Worm (Caenorhabditis elegans) whole organism, mixed stage, embryonic: Measurements from ENCODE around the gene clec-233.

ENCODE experiments used
- elt-1 ChIP-seq: sonication (generic microtip); optimal IDR thresholded peaks from 2 replicates; lab custom pipeline; 2017; ENCODE audit warnings: missing genetic modification characterization, mild to moderate bottlenecking, missing compliant biosample characterization, antibody characterized with exemption, moderate library complexity, borderline replicate concordance; ENCODE audit not compliant: insufficient read depth
- lsy-2 ChIP-seq: fragments of 150-350 bp; optimal IDR thresholded peaks from 2 replicates; lab custom pipeline; 2014; ENCODE audit warnings: missing biosample characterization, missing genetic modification characterization
- nhr-2 ChIP-seq: fragments of 150-350 bp; optimal IDR thresholded peaks from 2 replicates; lab custom pipeline; 2014; ENCODE audit warnings: missing biosample characterization, missing genetic modification characterization
- snpc-4 ChIP-seq: fragments of 150-350 bp; optimal IDR thresholded peaks from 2 replicates; lab custom pipeline; 2014; ENCODE audit warnings: missing biosample characterization, missing genetic modification characterization
- sptf-1 ChIP-seq: sonication (generic microtip); optimal IDR thresholded peaks from 2 replicates; lab custom pipeline; 2017; ENCODE audit warnings: mild to moderate bottlenecking, missing genetic modification characterization, moderate library complexity, missing compliant biosample characterization
- unc-39 ChIP-seq: fragments of 150-350 bp; optimal IDR thresholded peaks from 2 replicates; lab custom pipeline; 2014; ENCODE audit warnings: missing biosample characterization, missing genetic modification characterization
- unc-62 ChIP-seq: fragments of 150-350 bp; optimal IDR thresholded peaks from 2 replicates; lab custom pipeline; 2014; ENCODE audit warnings: missing biosample characterization, missing genetic modification reagents, missing genetic modification characterization

DNA sequence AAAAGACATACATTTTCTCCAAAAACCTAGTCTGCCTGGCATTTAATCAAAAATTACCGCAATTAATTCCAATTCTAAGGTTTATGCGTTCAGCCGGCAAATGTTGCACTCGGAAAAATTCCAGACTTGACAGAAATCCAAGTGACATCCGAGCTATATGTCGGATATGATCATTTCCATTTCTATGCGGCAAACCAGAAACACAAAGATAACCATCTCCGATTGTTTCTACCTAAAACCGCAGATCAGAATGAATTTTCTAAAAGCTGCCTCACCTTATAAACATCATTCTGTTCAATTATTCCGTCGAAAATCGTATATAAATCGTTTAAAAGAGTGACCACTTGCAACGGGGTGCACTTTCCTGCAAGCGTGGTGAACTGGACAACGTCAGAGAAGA lies 15.4 kb downstream of the clec-233 start:
- no peak for TF ChIP-seq unc-62 (GFP tag; lab: Kevin White, UChicago)
- TF ChIP-seq unc-39 (tag; lab: Kevin White, UChicago), result no peak
- no peak for TF ChIP-seq lsy-2 (tag; lab: Kevin White, UChicago)
- TF ChIP-seq snpc-4 (tag; lab: Kevin White, UChicago), result no peak
- no peak for TF ChIP-seq nhr-2
- peak; percentile 52 for TF ChIP-seq elt-1 (tag; lab: Kevin White, UChicago)
- TF ChIP-seq sptf-1, result no peak
